Fruit fly (Drosophila melanogaster) whole organism, embryonic: Measurements from ENCODE around the gene CG6931.

Experiments
- Ada2b ChIP-seq: fragments of 200-800 bp; sonication (Bioruptor generic); IDR thresholded peaks from 2 replicates; pipeline ENCODE4 v1.3.6; 2022; ENCODE audit warnings: missing biosample characterization, missing genetic modification characterization
- B-H2 ChIP-seq: fragments of 200-800 bp; sonication (Bioruptor generic); optimal IDR thresholded peaks from 2 replicates; lab custom pipeline; 2018; ENCODE audit warnings: missing biosample characterization, mild to moderate bottlenecking, missing genetic modification characterization
- CG10959 ChIP-seq: fragments of 200-800 bp; sonication (Bioruptor generic); IDR thresholded peaks from 2 replicates; pipeline ENCODE4 v1.3.6; 2022; ENCODE audit warnings: missing biosample characterization, missing genetic modification characterization
- CG1602 ChIP-seq: fragments of 200-800 bp; sonication (Bioruptor generic); optimal IDR thresholded peaks from 3 replicates; lab custom pipeline; 2016; ENCODE audit warnings: missing biosample characterization, missing genetic modification characterization
- CG1603 ChIP-seq: fragments of 200-800 bp; sonication (Bioruptor generic); optimal IDR thresholded peaks from 2 replicates; lab custom pipeline; 2019; ENCODE audit warnings: missing biosample characterization, mild to moderate bottlenecking, missing genetic modification characterization, moderate library complexity
- CG17186 ChIP-seq: fragments of 200-800 bp; sonication (Bioruptor generic); optimal IDR thresholded peaks from 3 replicates; lab custom pipeline; 2017; ENCODE audit warnings: missing biosample characterization, missing genetic modification reagents, missing genetic modification characterization
- CG17359 ChIP-seq: fragments of 200-800 bp; sonication (Bioruptor generic); optimal IDR thresholded peaks from 3 replicates; lab custom pipeline; 2018; ENCODE audit warnings: missing biosample characterization, mild to moderate bottlenecking, missing genetic modification characterization, moderate library complexity
- CG17361 ChIP-seq: fragments of 200-800 bp; sonication (Bioruptor generic); IDR thresholded peaks from 3 replicates; pipeline ENCODE4 v1.3.6; 2022; ENCODE audit warnings: missing biosample characterization, missing genetic modification characterization
- CG18262 ChIP-seq: fragments of 200-800 bp; optimal IDR thresholded peaks from 3 replicates; lab custom pipeline; 2019; ENCODE audit warnings: missing biosample characterization, mild to moderate bottlenecking, missing genetic modification characterization, moderate library complexity
- CG2199 ChIP-seq: fragments of 200-800 bp; sonication (Bioruptor generic); IDR thresholded peaks from 3 replicates; pipeline ENCODE4 v1.3.6; 2022; ENCODE audit warnings: missing biosample characterization, missing genetic modification characterization
- CG2678 ChIP-seq: fragments of 200-800 bp; sonication (Bioruptor generic); optimal IDR thresholded peaks from 3 replicates; lab custom pipeline; 2019; ENCODE audit warnings: missing biosample characterization, mild to moderate bottlenecking, missing genetic modification characterization, moderate library complexity
- CG2712 ChIP-seq: fragments of 200-800 bp; optimal IDR thresholded peaks from 3 replicates; lab custom pipeline; 2019; ENCODE audit warnings: missing biosample characterization, mild to moderate bottlenecking, missing genetic modification characterization, moderate library complexity
- CG30020 ChIP-seq: fragments of 200-800 bp; optimal IDR thresholded peaks from 2 replicates; lab custom pipeline; 2019; ENCODE audit warnings: missing biosample characterization, mild to moderate bottlenecking, missing genetic modification characterization, moderate library complexity
- CG31441 ChIP-seq: fragments of 200-800 bp; sonication (Bioruptor generic); IDR thresholded peaks from 2 replicates; pipeline ENCODE4 v1.3.6; 2022; ENCODE audit warnings: missing biosample characterization, missing genetic modification characterization
- CG3281 ChIP-seq: fragments of 200-800 bp; sonication (Bioruptor generic); optimal IDR thresholded peaks from 3 replicates; lab custom pipeline; 2017; ENCODE audit warnings: missing biosample characterization, mild to moderate bottlenecking, missing genetic modification characterization
- CG8281 ChIP-seq: fragments of 200-800 bp; sonication (Bioruptor generic); optimal IDR thresholded peaks from 2 replicates; lab custom pipeline; 2018; ENCODE audit warnings: missing biosample characterization, mild to moderate bottlenecking, missing genetic modification characterization, moderate library complexity
- D19B ChIP-seq: fragments of 200-800 bp; sonication (Bioruptor generic); optimal IDR thresholded peaks from 2 replicates; lab custom pipeline; 2017; ENCODE audit warnings: missing biosample characterization, mild to moderate bottlenecking, missing genetic modification characterization
- Drgx ChIP-seq: fragments of 200-800 bp; sonication (Bioruptor generic); IDR thresholded peaks from 2 replicates; pipeline ENCODE4 v1.3.6; 2022; ENCODE audit warnings: missing biosample characterization, missing genetic modification characterization
- HLH3B ChIP-seq: fragments of 200-800 bp; sonication (Bioruptor generic); IDR thresholded peaks from 2 replicates; pipeline ENCODE4 v1.3.6; 2022; ENCODE audit warnings: missing biosample characterization, missing genetic modification characterization
- Hr51 ChIP-seq, 2 experiments: fragments of 200-800 bp; sonication (Bioruptor generic); optimal IDR thresholded peaks; 2 replicates in 1 of 2; 3 replicates in 1 of 2; lab custom pipeline; 2016 to 2018; ENCODE audit warnings: missing biosample characterization in 2 of 2, missing genetic modification characterization in 2 of 2, mild to moderate bottlenecking in 1 of 2, moderate library complexity in 1 of 2
- MTF-1 ChIP-seq: fragments of 200-800 bp; sonication (Bioruptor generic); optimal IDR thresholded peaks from 2 replicates; lab custom pipeline; 2018; ENCODE audit warnings: missing biosample characterization, mild to moderate bottlenecking, missing genetic modification characterization, borderline replicate concordance
- Med ChIP-seq: fragments of 200-800 bp; sonication (Bioruptor generic); peaks from one replicate; lab custom pipeline; 2016; ENCODE audit warnings: missing biosample characterization, missing genetic modification characterization, mild to moderate bottlenecking, inconsistent platforms, moderate library complexity
- Sox102F ChIP-seq: fragments of 200-800 bp; sonication (Bioruptor generic); optimal IDR thresholded peaks from 2 replicates; lab custom pipeline; 2018; ENCODE audit warnings: missing biosample characterization, mild to moderate bottlenecking, missing genetic modification characterization, moderate library complexity
- Sry-δ ChIP-seq: fragments of 200-800 bp; sonication (Bioruptor generic); optimal IDR thresholded peaks from 2 replicates; lab custom pipeline; 2016; ENCODE audit warnings: missing biosample characterization, missing genetic modification characterization
- abd-A ChIP-seq: fragments of 200-800 bp; sonication (Bioruptor generic); optimal IDR thresholded peaks from 3 replicates; lab custom pipeline; 2019; ENCODE audit warnings: missing biosample characterization, mild to moderate bottlenecking, missing genetic modification characterization, moderate library complexity
- bsh ChIP-seq, 2 experiments: fragments of 200-800 bp; sonication (Bioruptor generic); optimal IDR thresholded peaks; 2 replicates each; lab custom pipeline; 2017 to 2018; ENCODE audit warnings: mild to moderate bottlenecking in 2 of 2, missing biosample characterization in 2 of 2, missing genetic modification characterization in 2 of 2, moderate library complexity in 1 of 2
- disco-r ChIP-seq: fragments of 200-800 bp; sonication (Bioruptor generic); optimal IDR thresholded peaks from 2 replicates; lab custom pipeline; 2016; ENCODE audit warnings: missing biosample characterization, missing genetic modification characterization
- dmrt99B ChIP-seq: fragments of 200-800 bp; sonication (Bioruptor generic); optimal IDR thresholded peaks from 2 replicates; lab custom pipeline; 2018; ENCODE audit warnings: missing biosample characterization, mild to moderate bottlenecking, missing genetic modification characterization, moderate library complexity
- esg ChIP-seq: fragments of 200-800 bp; sonication (Bioruptor generic); conservative IDR thresholded peaks from 2 replicates; pipeline ENCODE4 v1.3.6; 2022; ENCODE audit warnings: missing biosample characterization, missing genetic modification characterization
- fd64A ChIP-seq: fragments of 200-800 bp; sonication (Bioruptor generic); optimal IDR thresholded peaks from 3 replicates; lab custom pipeline; 2018; ENCODE audit warnings: missing biosample characterization, mild to moderate bottlenecking, missing genetic modification characterization
- gem ChIP-seq: fragments of 200-800 bp; sonication (Bioruptor generic); optimal IDR thresholded peaks from 2 replicates; lab custom pipeline; 2019; ENCODE audit warnings: missing biosample characterization, mild to moderate bottlenecking, missing genetic modification characterization, moderate library complexity
- kay ChIP-seq: fragments of 200-800 bp; sonication (Bioruptor generic); optimal IDR thresholded peaks from 2 replicates; lab custom pipeline; 2016; ENCODE audit warnings: missing biosample characterization, missing genetic modification characterization
- kni ChIP-seq: fragments of 200-800 bp; sonication (Bioruptor generic); optimal IDR thresholded peaks from 3 replicates; lab custom pipeline; 2017; ENCODE audit warnings: mild to moderate bottlenecking, missing biosample characterization, missing genetic modification reagents, missing genetic modification characterization
- lab ChIP-seq: fragments of 200-800 bp; sonication (Bioruptor generic); optimal IDR thresholded peaks from 3 replicates; lab custom pipeline; 2017; ENCODE audit warnings: missing biosample characterization, missing genetic modification characterization, mild to moderate bottlenecking, moderate library complexity, missing genetic modification reagents
- pan ChIP-seq, 4 experiments: fragments of >200 bp in 3 of 4; fragments of 200-800 bp in 1 of 4; sonication (Bioruptor generic) in 1 of 4; optimal IDR thresholded peaks in 3 of 4; IDR thresholded peaks in 1 of 4; 2 replicates each; pipeline versions ENCODE4 v1.3.6 to Lab custom; 2017 to 2022; ENCODE audit warnings: missing biosample characterization in 2 of 4, missing genetic modification characterization in 2 of 4, mixed read lengths in 1 of 4
- pfk ChIP-seq: fragments of 200-800 bp; sonication (Bioruptor generic); optimal IDR thresholded peaks from 2 replicates; lab custom pipeline; 2018; ENCODE audit warnings: missing biosample characterization, mild to moderate bottlenecking, missing genetic modification characterization, moderate library complexity
- prd ChIP-seq, 3 experiments: fragments of >200 bp in 2 of 3; fragments of 200-800 bp in 1 of 3; sonication (Bioruptor generic) in 1 of 3; optimal IDR thresholded peaks in 2 of 3; IDR thresholded peaks in 1 of 3; 2 replicates in 2 of 3; 3 replicates in 1 of 3; pipeline versions ENCODE4 v1.3.6 to Lab custom; 2017 to 2022; ENCODE audit warnings: missing biosample characterization in 1 of 3, missing genetic modification characterization in 1 of 3
- row ChIP-seq: fragments of 200-800 bp; sonication (Bioruptor generic); IDR thresholded peaks from 3 replicates; pipeline ENCODE4 v1.3.6; 2022; ENCODE audit warnings: missing biosample characterization, missing genetic modification characterization
- slou ChIP-seq: fragments of 200-800 bp; sonication (Bioruptor generic); optimal IDR thresholded peaks from 3 replicates; lab custom pipeline; 2016; ENCODE audit warnings: missing biosample characterization, missing genetic modification characterization
- tin ChIP-seq: fragments of 200-800 bp; sonication (Bioruptor generic); optimal IDR thresholded peaks from 3 replicates; lab custom pipeline; 2016; ENCODE audit warnings: missing biosample characterization, missing genetic modification characterization

Gene CG6931

DNA sequence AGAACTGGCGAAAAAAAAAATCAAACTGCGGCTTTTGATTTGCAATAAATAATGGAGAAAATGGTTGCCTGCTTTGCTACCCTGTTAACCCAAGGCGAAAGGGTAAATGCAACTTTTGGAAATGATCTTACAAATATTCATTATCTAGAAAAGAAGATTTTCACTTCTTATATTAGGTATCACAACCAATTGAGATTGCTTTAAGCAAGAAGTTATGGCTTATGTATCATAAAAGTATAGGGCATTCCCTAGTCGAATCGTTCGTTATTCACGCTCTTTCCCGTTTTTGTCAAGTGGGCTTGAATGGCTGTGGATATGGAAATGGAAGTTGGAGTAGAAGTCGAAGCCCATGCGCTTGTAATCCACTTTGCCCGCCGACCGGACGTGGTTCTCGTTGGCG, 40.0 kb downstream of the CG6931 start (continued):
- TF ChIP-seq Hr51 (GFP tag; optimal IDR thresholded peaks at IDR 0.05; lab: Kevin White, UChicago) (peak in 1 of 2 experiments; percentile 3), CG1602 (GFP tag; lab: Kevin White, UChicago) (no peak), D19B (GFP tag; lab: Kevin White, UChicago) (peak; percentile 18), bsh (GFP tag; optimal IDR thresholded peaks at IDR 0.05; lab: Kevin White, UChicago) (peak; percentile 26 to 44), disco-r (GFP tag; lab: Kevin White, UChicago) (no peak), lab (GFP tag; lab: Kevin White, UChicago) (peak; percentile 36), CG1603 (tag; lab: Kevin White, UChicago) (peak; percentile 9), CG2199 (GFP tag; lab: Robert Waterston, UW) (0 out of 3 replicates have a peak, but pooled peaks have one; percentile 25), CG17361 (GFP tag; lab: Robert Waterston, UW) (0 out of 3 replicates have a peak, but pooled peaks have one; percentile 13), Ada2b (GFP tag; lab: Robert Waterston, UW) (peak; percentile 49; the same call in 1 of the 2 replicates), tin (peak; percentile 15), MTF-1 (GFP tag; lab: Kevin White, UChicago) (no peak), CG2712 (peak; percentile 32), CG31441 (GFP tag; lab: Robert Waterston, UW) (0 out of 2 replicates have a peak, but pooled peaks have one; percentile 8), dmrt99B (tag; lab: Kevin White, UChicago) (peak; percentile 29), Med (GFP tag; lab: Kevin White, UChicago) (peak; percentile 9), Drgx (GFP tag; lab: Robert Waterston, UW) (peak; percentile 56), prd (optimal IDR thresholded peaks at IDR 0.05; lab: Kevin White, UChicago) (no peak), prd (GFP tag; IDR thresholded peaks at IDR 0.05; lab: Robert Waterston, UW) (peak; percentile 56; the same call in 2 of the 3 replicates), abd-A (no peak), CG17359 (peak; percentile 4), CG10959 (GFP tag; lab: Robert Waterston, UW) (no peak), Sox102F (GFP tag; lab: Kevin White, UChicago) (peak; percentile 25), CG18262 (tag; lab: Kevin White, UChicago) (peak; percentile 26), row (peak; percentile 37; the same call in 1 of the 3 replicates), CG2678 (tag; lab: Kevin White, UChicago) (no peak)

DNA sequence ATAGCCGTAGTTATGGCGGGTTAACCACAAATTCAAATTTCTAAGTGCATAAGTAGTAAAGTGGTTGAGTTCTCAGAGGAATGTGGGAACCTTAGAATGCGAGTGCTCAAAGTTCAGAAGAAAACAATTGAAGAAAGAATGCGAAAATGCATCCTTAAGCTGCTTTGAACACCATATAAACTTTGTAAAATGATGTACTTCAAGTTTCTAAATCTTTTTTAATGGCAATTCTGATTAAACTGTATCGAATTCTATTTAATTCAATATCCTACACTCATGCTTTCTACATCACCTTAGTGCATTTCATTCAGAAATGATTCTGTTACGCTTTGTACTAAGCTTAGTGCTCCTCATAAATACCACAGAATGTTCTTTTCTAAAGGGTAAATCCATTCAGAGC, 41.7 kb downstream of the CG6931 start, which contains the start of gene CG43993:
Gene CG43993 (plus strand): TSS at position 301 of the 400 bp plus-strand sequence.
- TF ChIP-seq fd64A (GFP tag; lab: Kevin White, UChicago) (no peak), kni (GFP tag; lab: Kevin White, UChicago) (no peak), B-H2 (GFP tag; lab: Kevin White, UChicago) (no peak), pan (optimal IDR thresholded peaks at IDR 0.05; lab: Kevin White, UChicago) (no peak), pan (GFP tag; optimal IDR thresholded peaks at IDR 0.05 in 1 of 2, IDR thresholded peaks at IDR 0.05 in 1 of 2) (no peak), gem (tag; lab: Kevin White, UChicago) (no peak), CG3281 (GFP tag; lab: Kevin White, UChicago) (no peak), esg (GFP tag; lab: Robert Waterston, UW) (no peak), CG8281 (no peak), pfk (no peak), row (no peak), CG17186 (GFP tag; lab: Kevin White, UChicago) (no peak), slou (GFP tag; lab: Kevin White, UChicago) (no peak), Sry-δ (no peak), HLH3B (GFP tag; lab: Robert Waterston, UW) (no peak), CG30020 (tag; lab: Kevin White, UChicago) (no peak), kay (GFP tag; lab: Kevin White, UChicago) (no peak)
